Fruit fly (Drosophila melanogaster) S2 (cell line): Measurements from ENCODE around the gene sNPF.

Experiments used
- CG8478 ChIP-seq: fragments of >200 bp; optimal IDR thresholded peaks from 2 replicates; lab custom pipeline; 2018
- CTCF ChIP-seq, 2 experiments: fragments of >200 bp; optimal IDR thresholded peaks; 2 replicates each; lab custom pipeline; 2018

dm6 chr2L:20067928-20068327 is 40.2 kb downstream of the sNPF start:
- TF ChIP-seq CG8478, result no peak
- TF ChIP-seq CTCF (optimal IDR thresholded peaks at IDR 0.05; lab: Kevin White, UChicago), result no peak
